Worm (Caenorhabditis elegans): ENCODE results near the gene pqn-76.

DNA sequence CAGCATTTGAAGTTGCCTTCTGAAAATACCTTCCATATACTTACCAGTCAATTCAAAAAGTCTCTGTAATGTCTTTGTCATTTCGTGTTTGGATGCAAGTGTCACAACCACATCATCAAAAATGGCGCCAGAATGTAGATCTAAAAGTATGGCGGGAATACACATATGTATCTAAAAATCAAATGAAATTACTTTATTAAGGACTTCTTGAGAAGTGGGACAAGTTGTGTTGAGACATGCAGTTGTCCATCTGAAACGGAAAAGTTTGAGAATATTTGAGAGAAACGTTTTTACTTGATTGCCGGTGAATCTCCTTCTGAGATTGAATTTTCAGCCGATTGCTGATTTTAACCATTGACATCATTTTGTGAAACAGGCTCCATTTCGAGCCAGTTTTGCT lies 13.1 kb downstream of the pqn-76 start:
- TF ChIP-seq unc-39 (tag; optimal IDR thresholded peaks at IDR 0.05) (no peak), alr-1 (tag; optimal IDR thresholded peaks at IDR 0.05) (no peak), skn-1 (tag; optimal IDR thresholded peaks at IDR 0.05) (no peak), unc-62 (GFP tag; optimal IDR thresholded peaks at IDR 0.05) (no peak), fos-1 (tag; optimal IDR thresholded peaks at IDR 0.05) (no peak), snpc-4 (tag; optimal IDR thresholded peaks at IDR 0.05) (no peak), F13H6.1 (tag; optimal IDR thresholded peaks at IDR 0.05) (no peak), mdl-1 (tag; optimal IDR thresholded peaks at IDR 0.05) (no peak), peb-1 (tag; optimal IDR thresholded peaks at IDR 0.05) (no peak), gmeb-1 (tag; optimal IDR thresholded peaks at IDR 0.05) (no peak), nhr-11 (tag; optimal IDR thresholded peaks at IDR 0.05) (no peak), elt-1 (tag; optimal IDR thresholded peaks at IDR 0.05) (no peak)

Data from whole organism, L2 larva.